Fruit fly (Drosophila melanogaster) whole organism, prepupa: ENCODE measurements around the gene CG15200.
A peak's percentile ranks its signal among the peaks of the same experiment; 100 is the strongest.

Experiments used
- CG15336 ChIP-seq: fragments of 200-800 bp; sonication (Bioruptor generic); IDR thresholded peaks from 2 replicates; pipeline ENCODE4 v1.3.6; 2022; ENCODE audit warnings: missing biosample characterization, missing genetic modification characterization
- CG6854 ChIP-seq: fragments of 200-800 bp; sonication (Bioruptor generic); optimal IDR thresholded peaks from 2 replicates; lab custom pipeline; 2017; ENCODE audit warnings: missing biosample characterization, mild to moderate bottlenecking, missing genetic modification characterization
- Eip78C ChIP-seq: fragments of 200-800 bp; sonication (Bioruptor generic); peaks from one replicate; lab custom pipeline; 2016; ENCODE audit warnings: missing biosample characterization, missing genetic modification characterization
- Ets96B ChIP-seq: fragments of 200-800 bp; optimal IDR thresholded peaks from 2 replicates; lab custom pipeline; 2019; ENCODE audit warnings: missing biosample characterization, mild to moderate bottlenecking, missing genetic modification characterization, moderate library complexity
- Hr39 ChIP-seq: fragments of 200-800 bp; sonication (Bioruptor generic); optimal IDR thresholded peaks from 2 replicates; lab custom pipeline; 2016; ENCODE audit warnings: missing biosample characterization, missing genetic modification characterization
- Hr4 ChIP-seq: fragments of 200-800 bp; sonication (Bioruptor generic); optimal IDR thresholded peaks from 3 replicates; lab custom pipeline; 2016; ENCODE audit warnings: missing biosample characterization, missing genetic modification characterization
- Lpt ChIP-seq: fragments of 200-800 bp; sonication (Bioruptor generic); optimal IDR thresholded peaks from 3 replicates; lab custom pipeline; 2016; ENCODE audit warnings: missing biosample characterization, missing genetic modification characterization
- OdsH ChIP-seq: fragments of 200-800 bp; sonication (Bioruptor generic); optimal IDR thresholded peaks from 3 replicates; lab custom pipeline; 2016; ENCODE audit warnings: missing biosample characterization, missing genetic modification characterization
- Sox15 ChIP-seq: fragments of 200-800 bp; sonication (Bioruptor generic); optimal IDR thresholded peaks from 3 replicates; lab custom pipeline; 2016; ENCODE audit warnings: missing biosample characterization, missing genetic modification characterization
- acj6 ChIP-seq: fragments of 200-800 bp; sonication (Bioruptor generic); optimal IDR thresholded peaks from 3 replicates; lab custom pipeline; 2016; ENCODE audit warnings: missing biosample characterization, missing genetic modification characterization
- esn ChIP-seq: fragments of 200-800 bp; sonication (Bioruptor generic); optimal IDR thresholded peaks from 2 replicates; lab custom pipeline; 2016; ENCODE audit warnings: missing biosample characterization, mild to moderate bottlenecking, missing genetic modification characterization, moderate library complexity
- ss ChIP-seq, 2 experiments: fragments of 200-800 bp; sonication (Bioruptor generic); optimal IDR thresholded peaks; 2 replicates in 1 of 2; 3 replicates in 1 of 2; lab custom pipeline; 2017 to 2018; ENCODE audit warnings: mild to moderate bottlenecking in 2 of 2, missing biosample characterization in 2 of 2, missing genetic modification characterization in 2 of 2, moderate library complexity in 1 of 2

DNA sequence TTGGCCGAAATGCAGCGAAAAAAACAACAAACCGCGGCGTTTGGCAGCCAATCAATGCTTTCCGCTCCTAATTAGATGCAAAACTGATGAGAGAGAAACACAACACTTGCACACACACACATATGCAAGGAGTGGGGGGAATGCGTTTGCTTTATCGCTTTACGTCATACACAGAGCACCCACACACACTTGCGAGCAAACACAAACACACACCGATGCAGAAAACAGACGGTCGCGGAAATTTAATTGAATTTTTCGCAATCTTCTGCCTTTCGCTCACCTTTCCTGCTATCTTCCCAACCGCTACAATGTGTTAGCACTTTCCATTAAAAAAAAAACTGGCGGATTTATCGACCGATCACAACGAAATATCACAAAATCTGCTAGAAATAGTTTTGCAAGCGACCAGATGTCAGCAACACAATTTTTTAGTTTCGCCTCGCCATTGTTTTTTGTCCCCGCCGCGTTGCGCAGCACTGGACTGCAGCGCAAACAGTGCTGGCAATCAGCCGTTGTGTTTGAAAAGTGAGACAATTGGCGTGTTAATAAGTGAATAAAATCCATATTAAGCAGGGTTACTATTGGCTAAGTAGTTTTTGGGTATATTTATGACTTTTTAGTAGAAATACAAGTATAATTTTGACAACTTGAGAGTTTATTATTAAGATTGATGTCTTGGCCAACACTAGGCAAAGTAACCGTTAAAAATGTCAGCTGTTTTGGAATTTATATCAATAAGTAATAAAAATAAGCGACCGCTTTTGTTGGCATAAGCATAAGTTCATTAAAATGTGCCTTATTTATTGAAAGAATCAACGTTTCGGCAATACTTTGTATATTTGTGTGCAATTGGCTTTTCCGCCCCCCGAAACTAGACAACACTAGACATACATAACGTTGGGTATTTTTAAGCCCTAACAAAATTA, 45.9 kb upstream of the CG15200 start, which contains the start of gene Klp10A:
- peak; percentile 35 for TF ChIP-seq esn (GFP tag; lab: Kevin White, UChicago)
- no peak for TF ChIP-seq Hr4 (GFP tag; lab: Kevin White, UChicago)
- no peak for TF ChIP-seq CG15336
- peak; percentile 4 for TF ChIP-seq acj6 (GFP tag; lab: Kevin White, UChicago)
- TF ChIP-seq CG6854 = no peak
- TF ChIP-seq OdsH = no peak
- no peak for TF ChIP-seq ss (GFP tag; optimal IDR thresholded peaks at IDR 0.05; lab: Kevin White, UChicago)
- TF ChIP-seq Sox15 (GFP tag; lab: Kevin White, UChicago) = no peak
- no peak for TF ChIP-seq Lpt (GFP tag; lab: Kevin White, UChicago)
- TF ChIP-seq Ets96B (tag; lab: Kevin White, UChicago) = no peak
- TF ChIP-seq Eip78C = peak; percentile 77
- TF ChIP-seq Hr39 = peak; percentile 1
